Worm (Caenorhabditis elegans) whole organism, L1 larva: Measurements from ENCODE around the gene F16B12.4.

ENCODE experiments used
- C16A3.4 ChIP-seq: fragments of 150-350 bp; optimal IDR thresholded peaks from 2 replicates; lab custom pipeline; 2014; ENCODE audit warnings: missing biosample characterization, missing genetic modification characterization
- F16B12.6 ChIP-seq: fragments of 150-350 bp; optimal IDR thresholded peaks from 2 replicates; lab custom pipeline; 2014; ENCODE audit warnings: missing biosample characterization, missing genetic modification characterization
- aha-1 ChIP-seq: fragments of 150-350 bp; optimal IDR thresholded peaks from 2 replicates; lab custom pipeline; 2014; ENCODE audit warnings: missing biosample characterization, missing genetic modification characterization
- alr-1 ChIP-seq: fragments of 200-800 bp; sonication (Bioruptor generic); optimal IDR thresholded peaks from 2 replicates; lab custom pipeline; 2018; ENCODE audit warnings: borderline replicate concordance, mild to moderate bottlenecking, missing genetic modification characterization, missing compliant biosample characterization
- ama-1 ChIP-seq: fragments of 150-350 bp; optimal IDR thresholded peaks from 2 replicates; lab custom pipeline; 2014
- blmp-1 ChIP-seq: fragments of 150-350 bp; optimal IDR thresholded peaks from 2 replicates; lab custom pipeline; 2014; ENCODE audit warnings: missing biosample characterization, missing genetic modification characterization
- ces-1 ChIP-seq: fragments of 150-350 bp; optimal IDR thresholded peaks from 2 replicates; lab custom pipeline; 2014; ENCODE audit warnings: missing biosample characterization, missing genetic modification reagents, missing genetic modification characterization
- dpl-1 ChIP-seq, 3 experiments: fragments of 150-350 bp in 2 of 3; sonication (generic microtip) in 1 of 3; optimal IDR thresholded peaks; 2 replicates each; lab custom pipeline; 2014 to 2017; ENCODE audit warnings: missing biosample characterization in 3 of 3, missing genetic modification characterization in 3 of 3, missing genetic modification reagents in 3 of 3
- dsc-1 ChIP-seq: sonication (generic microtip); optimal IDR thresholded peaks from 2 replicates; lab custom pipeline; 2016; ENCODE audit warnings: mild to moderate bottlenecking, missing genetic modification characterization, missing compliant biosample characterization
- efl-1 ChIP-seq, 4 experiments: fragments of 150-350 bp; optimal IDR thresholded peaks in 3 of 4; peaks in 1 of 4; 1 replicate in 1 of 4; 2 replicates in 3 of 4; lab custom pipeline; 2014; ENCODE audit warnings: missing biosample characterization in 2 of 4, missing genetic modification characterization in 2 of 4, missing genetic modification reagents in 2 of 4
- efl-3 ChIP-seq: fragments of 200-800 bp; sonication (Bioruptor generic); optimal IDR thresholded peaks from 2 replicates; lab custom pipeline; 2018; ENCODE audit warnings: mild to moderate bottlenecking, missing genetic modification characterization, missing compliant biosample characterization
- elt-2 ChIP-seq: sonication (generic microtip); optimal IDR thresholded peaks from 2 replicates; lab custom pipeline; 2016; ENCODE audit warnings: missing genetic modification characterization, mild to moderate bottlenecking, inconsistent platforms, missing compliant biosample characterization, missing genetic modification reagents
- elt-3 ChIP-seq, 6 experiments: fragments of 150-350 bp in 1 of 6; sonication (generic microtip); optimal IDR thresholded peaks; 2 replicates each; lab custom pipeline; 2017 to 2018; ENCODE audit warnings: missing biosample characterization in 6 of 6, missing genetic modification characterization in 6 of 6, inconsistent platforms in 1 of 6
- fkh-10 ChIP-seq: sonication (generic microtip); optimal IDR thresholded peaks from 2 replicates; lab custom pipeline; 2017; ENCODE audit warnings: missing biosample characterization, missing genetic modification reagents, missing genetic modification characterization
- fkh-4 ChIP-seq: sonication (generic microtip); optimal IDR thresholded peaks from 2 replicates; lab custom pipeline; 2016; ENCODE audit warnings: missing compliant biosample characterization, missing genetic modification characterization, borderline replicate concordance
- fos-1 ChIP-seq: fragments of 150-350 bp; optimal IDR thresholded peaks from 2 replicates; lab custom pipeline; 2014; ENCODE audit warnings: missing biosample characterization, missing genetic modification characterization
- grh-1 ChIP-seq: fragments of 200-800 bp; sonication (Bioruptor generic); IDR thresholded peaks from 2 replicates; pipeline ENCODE4 v1.3.6; 2022; ENCODE audit warnings: missing genetic modification reagents, missing genetic modification characterization, missing compliant biosample characterization
- hlh-17 ChIP-seq: fragments of 200-800 bp; sonication (Bioruptor generic); optimal IDR thresholded peaks from 2 replicates; lab custom pipeline; 2018; ENCODE audit warnings: missing genetic modification characterization, mild to moderate bottlenecking, missing compliant biosample characterization, moderate library complexity, borderline replicate concordance
- hpl-2 ChIP-seq: fragments of 150-350 bp; optimal IDR thresholded peaks from 2 replicates; lab custom pipeline; 2014; ENCODE audit warnings: missing biosample characterization, missing genetic modification reagents, missing genetic modification characterization
- jun-1 ChIP-seq: fragments of 150-350 bp; optimal IDR thresholded peaks from 2 replicates; lab custom pipeline; 2014; ENCODE audit warnings: missing biosample characterization, missing genetic modification reagents, missing genetic modification characterization
- lin-14 ChIP-seq: fragments of 200-800 bp; sonication (Bioruptor generic); optimal IDR thresholded peaks from 2 replicates; lab custom pipeline; 2018; ENCODE audit warnings: mild to moderate bottlenecking, missing genetic modification characterization, moderate library complexity, missing compliant biosample characterization
- lin-35 ChIP-seq, 2 experiments: fragments of 150-350 bp; optimal IDR thresholded peaks; 2 replicates each; lab custom pipeline; 2014; ENCODE audit warnings: missing biosample characterization in 2 of 2, missing genetic modification characterization in 2 of 2, missing genetic modification reagents in 2 of 2
- mdl-1 ChIP-seq, 2 experiments: fragments of 150-350 bp; optimal IDR thresholded peaks; 2 replicates each; lab custom pipeline; 2014 to 2017; ENCODE audit warnings: missing biosample characterization in 2 of 2, missing genetic modification characterization in 2 of 2, inconsistent platforms in 1 of 2
- mep-1 ChIP-seq: fragments of 150-350 bp; optimal IDR thresholded peaks from 2 replicates; lab custom pipeline; 2014; ENCODE audit warnings: missing biosample characterization, missing genetic modification characterization
- nhr-19 ChIP-seq: fragments of 200-800 bp; sonication (Bioruptor generic); conservative IDR thresholded peaks from 2 replicates; pipeline ENCODE4 v1.3.6; 2022; ENCODE audit warnings: missing genetic modification characterization, missing compliant biosample characterization
- nhr-20 ChIP-seq: sonication (generic microtip); optimal IDR thresholded peaks from 2 replicates; lab custom pipeline; 2016; ENCODE audit warnings: mild to moderate bottlenecking, missing genetic modification characterization, missing compliant biosample characterization
- nhr-47 ChIP-seq: sonication (generic microtip); optimal IDR thresholded peaks from 2 replicates; lab custom pipeline; 2016; ENCODE audit warnings: mild to moderate bottlenecking, missing genetic modification characterization, moderate library complexity, missing compliant biosample characterization
- nhr-71 ChIP-seq: sonication (generic microtip); optimal IDR thresholded peaks from 2 replicates; lab custom pipeline; 2016; ENCODE audit warnings: mild to moderate bottlenecking, missing genetic modification characterization, moderate library complexity, missing compliant biosample characterization
- nhr-76 ChIP-seq: sonication (generic microtip); optimal IDR thresholded peaks from 2 replicates; lab custom pipeline; 2017; ENCODE audit warnings: missing biosample characterization, missing genetic modification characterization
- nhr-77 ChIP-seq: fragments of 150-350 bp; optimal IDR thresholded peaks from 2 replicates; lab custom pipeline; 2014; ENCODE audit warnings: missing biosample characterization, missing genetic modification characterization
- nhr-90 ChIP-seq: sonication (generic microtip); optimal IDR thresholded peaks from 2 replicates; lab custom pipeline; 2016; ENCODE audit warnings: mild to moderate bottlenecking, missing genetic modification characterization, missing compliant biosample characterization; ENCODE audit not compliant: poor library complexity
- pax-3 ChIP-seq: fragments of 200-800 bp; sonication (Bioruptor generic); optimal IDR thresholded peaks from 2 replicates; lab custom pipeline; 2018; ENCODE audit warnings: mild to moderate bottlenecking, missing genetic modification characterization, moderate library complexity, missing compliant biosample characterization
- pqm-1 ChIP-seq: sonication (generic microtip); optimal IDR thresholded peaks from 3 replicates; lab custom pipeline; 2017; ENCODE audit warnings: missing biosample characterization, missing genetic modification characterization
- rnt-1 ChIP-seq: sonication (generic microtip); optimal IDR thresholded peaks from 2 replicates; lab custom pipeline; 2016; ENCODE audit warnings: mild to moderate bottlenecking, missing genetic modification characterization, moderate library complexity, missing compliant biosample characterization
- skn-1 ChIP-seq: fragments of 150-350 bp; optimal IDR thresholded peaks from 2 replicates; lab custom pipeline; 2014; ENCODE audit warnings: missing biosample characterization, missing genetic modification characterization
- snu-23 ChIP-seq: sonication (generic microtip); optimal IDR thresholded peaks from 2 replicates; lab custom pipeline; 2016; ENCODE audit warnings: missing genetic modification characterization, missing compliant biosample characterization
- swsn-7 ChIP-seq: sonication (generic microtip); optimal IDR thresholded peaks from 2 replicates; lab custom pipeline; 2016; ENCODE audit warnings: missing genetic modification characterization, missing compliant biosample characterization
- tbx-2 ChIP-seq: sonication (generic microtip); optimal IDR thresholded peaks from 2 replicates; lab custom pipeline; 2016; ENCODE audit warnings: missing genetic modification characterization, missing compliant biosample characterization
- unc-130 ChIP-seq: fragments of 150-350 bp; optimal IDR thresholded peaks from 2 replicates; lab custom pipeline; 2017; ENCODE audit warnings: missing biosample characterization, missing genetic modification characterization, inconsistent platforms
- unc-86 ChIP-seq: sonication (generic microtip); optimal IDR thresholded peaks from 2 replicates; lab custom pipeline; 2016; ENCODE audit warnings: missing genetic modification characterization, missing compliant biosample characterization
- vab-15 ChIP-seq: sonication (generic microtip); optimal IDR thresholded peaks from 2 replicates; lab custom pipeline; 2017; ENCODE audit warnings: missing genotype, mild to moderate bottlenecking, missing genetic modification characterization, missing compliant biosample characterization
- xbp-1 ChIP-seq: sonication (generic microtip); optimal IDR thresholded peaks from 2 replicates; lab custom pipeline; 2016; ENCODE audit warnings: missing genetic modification characterization, missing compliant biosample characterization
- ztf-11 ChIP-seq, 2 experiments: sonication (generic microtip); optimal IDR thresholded peaks; 2 replicates each; lab custom pipeline; 2016 to 2017; ENCODE audit warnings: missing genetic modification characterization in 2 of 2, missing biosample characterization in 1 of 2, missing compliant biosample characterization in 1 of 2

Gene F16B12.4

DNA sequence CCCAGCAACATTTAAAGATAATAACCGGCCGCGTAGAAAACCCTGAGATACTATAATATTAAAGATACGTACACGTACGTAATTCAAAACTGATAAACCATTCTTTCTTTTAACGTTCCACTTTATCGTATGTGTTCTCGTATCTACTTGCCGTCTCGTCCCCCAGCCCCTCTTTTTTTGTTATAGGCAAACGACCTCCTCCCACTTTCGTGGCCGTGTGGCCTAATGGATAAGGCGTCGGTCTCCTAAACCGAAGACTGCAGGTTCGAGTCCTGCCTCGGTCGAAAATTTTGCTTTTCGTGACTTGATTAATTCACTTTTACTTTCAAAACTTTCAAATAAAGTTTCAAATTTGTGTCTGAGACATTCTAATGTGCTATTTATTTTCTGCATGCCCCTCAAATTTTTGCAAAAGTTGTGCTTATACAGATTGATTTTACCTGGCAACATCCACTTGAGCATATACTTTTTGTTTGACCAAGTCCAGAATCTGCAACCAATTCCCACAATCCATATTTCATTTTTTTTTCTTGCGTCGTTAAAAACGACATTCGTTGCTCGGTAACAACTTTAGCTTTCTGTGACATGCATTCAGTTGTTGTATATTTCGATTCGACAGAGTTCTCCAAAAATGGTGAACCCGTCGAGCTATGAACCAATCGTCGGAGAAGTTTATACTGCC lies 17.2 kb upstream of the F16B12.4 start, which contains the start of gene F28H6.7:
Gene F28H6.7 (plus strand): TSS at position 632 of the 682 bp plus-strand sequence.
- peak; percentile 36 for TF ChIP-seq elt-2 (tag; lab: Kevin White, UChicago)
- peak; percentile 41 for TF ChIP-seq nhr-20 (tag; lab: Kevin White, UChicago)
- TF ChIP-seq grh-1 (GFP tag; lab: Robert Waterston, UW): peak; percentile 13; the same call in 1 of the 2 replicates
- TF ChIP-seq pqm-1 (tag; lab: Kevin White, UChicago): no peak
- TF ChIP-seq ama-1 (lab: Kevin White, UChicago): no peak
- TF ChIP-seq C16A3.4 (tag; lab: Kevin White, UChicago): peak; percentile 23
- peak; percentile 44 for TF ChIP-seq blmp-1 (tag; lab: Kevin White, UChicago)
- TF ChIP-seq swsn-7 (tag; lab: Kevin White, UChicago): peak; percentile 27
- TF ChIP-seq ces-1: no peak
- no peak for TF ChIP-seq fkh-4 (tag; lab: Kevin White, UChicago)
- TF ChIP-seq hpl-2 (GFP tag; lab: Kevin White, UChicago): no peak
- peak; percentile 24 for TF ChIP-seq xbp-1 (tag; lab: Kevin White, UChicago)
- TF ChIP-seq F16B12.6 (tag; lab: Kevin White, UChicago): no peak
- no peak for TF ChIP-seq jun-1
- peak; percentile 9 for TF ChIP-seq fos-1 (tag; lab: Kevin White, UChicago)
- TF ChIP-seq hlh-17: no peak
- TF ChIP-seq nhr-19 (GFP tag; lab: Robert Waterston, UW): peak; percentile 34; the same call in 1 of the 2 replicates
- peak; percentile 10 for TF ChIP-seq fkh-10 (GFP tag; lab: Kevin White, UChicago)
- TF ChIP-seq unc-86 (tag; lab: Kevin White, UChicago): no peak
- TF ChIP-seq snu-23: peak; percentile 64
- peak in 1 of 2 experiments; percentile 16 for TF ChIP-seq mdl-1 (tag; optimal IDR thresholded peaks at IDR 0.05; lab: Kevin White, UChicago)
- TF ChIP-seq tbx-2 (tag; lab: Kevin White, UChicago): peak; percentile 29
- TF ChIP-seq ztf-11 (tag; optimal IDR thresholded peaks at IDR 0.05; lab: Kevin White, UChicago): peak in 1 of 2 experiments; percentile 8
- peak; percentile 37 for TF ChIP-seq nhr-47 (tag; lab: Kevin White, UChicago)
- TF ChIP-seq alr-1 (tag; lab: Kevin White, UChicago): no peak
- TF ChIP-seq dsc-1: peak; percentile 43
- TF ChIP-seq skn-1 (tag; lab: Kevin White, UChicago): no peak
- peak in 1 of 2 experiments; percentile 70 for TF ChIP-seq lin-35 (GFP tag; optimal IDR thresholded peaks at IDR 0.05; lab: Kevin White, UChicago)
- TF ChIP-seq nhr-77 (tag; lab: Kevin White, UChicago): peak; percentile 28
- no peak for TF ChIP-seq lin-14 (GFP tag; lab: Kevin White, UChicago)
- peak in 2 of 3 experiments; percentile 4 to 15 for TF ChIP-seq dpl-1 (GFP tag; optimal IDR thresholded peaks at IDR 0.05; lab: Kevin White, UChicago)
- TF ChIP-seq efl-3 (GFP tag; lab: Kevin White, UChicago): no peak
- TF ChIP-seq efl-1 (optimal IDR thresholded peaks at IDR 0.05; lab: Kevin White, UChicago): no peak
- TF ChIP-seq efl-1 (GFP tag; optimal IDR thresholded peaks at IDR 0.05 in 1 of 2; lab: Kevin White, UChicago): no peak
- peak; percentile 8 for TF ChIP-seq pax-3 (tag; lab: Kevin White, UChicago)
- TF ChIP-seq nhr-90: peak; percentile 51
- no peak for TF ChIP-seq vab-15 (tag; lab: Kevin White, UChicago)
- no peak for TF ChIP-seq mep-1
- peak; percentile 49 for TF ChIP-seq nhr-71 (tag; lab: Kevin White, UChicago)
- no peak for TF ChIP-seq nhr-76 (tag; lab: Kevin White, UChicago)
- peak in 1 of 6 experiments; percentile 24 for TF ChIP-seq elt-3 (tag; optimal IDR thresholded peaks at IDR 0.05; lab: Kevin White, UChicago)
- no peak for TF ChIP-seq aha-1 (tag; lab: Kevin White, UChicago)
- no peak for TF ChIP-seq unc-130 (tag; lab: Kevin White, UChicago)
- TF ChIP-seq rnt-1 (tag; lab: Kevin White, UChicago): peak; percentile 39
- TF ChIP-seq, all 84 proteins: peak for 24
